Worm (Caenorhabditis elegans): ENCODE measurements around the gene F10E9.5.

F10E9.5 gene

ce11 chrIII:8356407-8356881 lies 49.1 kb downstream of the F10E9.5 start (continued):
- TF ChIP-seq Y5F2A.4 (GFP tag; optimal IDR thresholded peaks at IDR 0.05) (no peak), daf-8 (GFP tag; IDR thresholded peaks at IDR 0.05) (no peak), nhr-102 (tag; optimal IDR thresholded peaks at IDR 0.05) (peak; percentile 40), fkh-10 (GFP tag; optimal IDR thresholded peaks at IDR 0.05) (peak; percentile 33), zfp-3 (GFP tag; conservative IDR thresholded peaks at IDR 0.05) (no peak), T26A8.4 (GFP tag; IDR thresholded peaks at IDR 0.05) (peak; percentile 51), F10B5.3 (tag; optimal IDR thresholded peaks at IDR 0.05) (no peak), ama-1 (optimal IDR thresholded peaks at IDR 0.05) (peak; percentile 43), zip-2 (tag; optimal IDR thresholded peaks at IDR 0.05) (no peak), nhr-111 (GFP tag; optimal IDR thresholded peaks at IDR 0.05) (no peak), ZK546.5 (tag; optimal IDR thresholded peaks at IDR 0.05) (no peak), hmg-1.1 (GFP tag; IDR thresholded peaks at IDR 0.05) (peak; percentile 84), sdz-12 (GFP tag; optimal IDR thresholded peaks at IDR 0.05) (no peak), skn-1 (tag; optimal IDR thresholded peaks at IDR 0.05) (no peak), daf-12 (tag; optimal IDR thresholded peaks at IDR 0.05) (no peak), Y105C5A.15 (GFP tag; IDR thresholded peaks at IDR 0.05) (no peak), unc-39 (tag; optimal IDR thresholded peaks at IDR 0.05) (no peak), aha-1 (tag) (peak; percentile 86), R02D3.7 (tag; optimal IDR thresholded peaks at IDR 0.05) (no peak), pqm-1 (tag; optimal IDR thresholded peaks at IDR 0.05) (peak; percentile 3), gei-8 (GFP tag; optimal IDR thresholded peaks at IDR 0.05) (no peak), vab-7 (GFP tag; IDR thresholded peaks at IDR 0.05) (no peak), madf-9 (GFP tag; conservative IDR thresholded peaks at IDR 0.05) (no peak), rbr-2 (tag; optimal IDR thresholded peaks at IDR 0.05) (peak; percentile 81), daf-16 (GFP tag; optimal IDR thresholded peaks at IDR 0.05) (peak in 1 of 2 experiments; percentile 28), daf-16 (tag; optimal IDR thresholded peaks at IDR 0.05) (peak; percentile 15), ceh-82 (tag; optimal IDR thresholded peaks at IDR 0.05) (no peak), dmd-9 (GFP tag; IDR thresholded peaks at IDR 0.05) (no peak), nhr-25 (tag; optimal IDR thresholded peaks at IDR 0.05; ENCODE audit: borderline replicate concordance, insufficient read depth) (peak; percentile 59), ztf-11 (tag; optimal IDR thresholded peaks at IDR 0.05) (no peak), lin-39 (tag; optimal IDR thresholded peaks at IDR 0.05) (no peak), lin-15B (tag; optimal IDR thresholded peaks at IDR 0.05) (no peak), unc-62 (GFP tag; optimal IDR thresholded peaks at IDR 0.05 in 1 of 2) (no peak), unc-62 (tag; optimal IDR thresholded peaks at IDR 0.05) (no peak), nhr-11 (tag; optimal IDR thresholded peaks at IDR 0.05) (peak; percentile 86), ztf-7 (tag; optimal IDR thresholded peaks at IDR 0.05) (peak; percentile 50), nhr-237 (tag; optimal IDR thresholded peaks at IDR 0.05) (no peak), aly-2 (tag; optimal IDR thresholded peaks at IDR 0.05) (no peak), madf-5 (GFP tag; IDR thresholded peaks at IDR 0.05) (no peak), dmd-6 (GFP tag; IDR thresholded peaks at IDR 0.05) (peak; percentile 53; the same call in 1 of the 2 replicates), nhr-28 (tag; optimal IDR thresholded peaks at IDR 0.05) (peak; percentile 66), F26F4.8 (GFP tag; conservative IDR thresholded peaks at IDR 0.05) (no peak), attf-4 (tag; optimal IDR thresholded peaks at IDR 0.05) (no peak), dve-1 (tag; optimal IDR thresholded peaks at IDR 0.05; ENCODE audit: insufficient read depth) (peak; percentile 83), mes-2 (tag; optimal IDR thresholded peaks at IDR 0.05; ENCODE audit: poor library complexity, severe bottlenecking) (peak; percentile 1), unc-130 (GFP tag; optimal IDR thresholded peaks at IDR 0.05) (no peak), nhr-41 (GFP tag; IDR thresholded peaks at IDR 0.05) (no peak), lin-1 (GFP tag; IDR thresholded peaks at IDR 0.05) (no peak), ceh-20 (GFP tag; IDR thresholded peaks at IDR 0.05) (0 out of 2 replicates have a peak, but pooled peaks have one; percentile 14), hlh-11 (tag; optimal IDR thresholded peaks at IDR 0.05) (peak; percentile 83), hif-1 (tag; optimal IDR thresholded peaks at IDR 0.05) (peak in 1 of 2 experiments; percentile 49), nhr-48 (tag; optimal IDR thresholded peaks at IDR 0.05) (peak; percentile 62), lim-7 (GFP tag; IDR thresholded peaks at IDR 0.05) (peak; percentile 49; the same call in 1 of the 2 replicates)
